Fruit fly (Drosophila melanogaster): ENCODE measurements around the gene CG6073.

The CG6073 gene

DNA sequence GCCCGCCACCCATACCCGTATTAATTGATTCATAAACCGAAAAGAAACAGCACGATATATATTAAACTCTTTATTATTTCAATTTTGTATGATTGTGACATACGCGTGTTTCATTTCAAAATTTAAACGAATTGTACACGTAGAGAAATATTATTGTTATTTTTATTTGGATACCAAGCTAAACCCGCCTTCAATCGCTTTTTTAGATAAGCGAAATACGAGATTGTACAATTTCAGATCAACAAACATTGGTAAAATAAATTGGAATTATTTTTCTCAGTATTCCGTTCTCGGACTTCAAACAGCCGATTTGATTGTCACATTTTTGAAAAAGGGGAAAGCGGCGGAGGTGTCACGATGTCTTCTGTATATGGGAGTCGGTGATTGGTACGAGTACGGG lies 46.4 kb upstream of the CG6073 start (continued):
- TF ChIP-seq Antp (GFP tag; optimal IDR thresholded peaks at IDR 0.05), result peak; percentile 32
- TF ChIP-seq klu (GFP tag; IDR thresholded peaks at IDR 0.05), result 0 out of 2 replicates have a peak, but pooled peaks have one; percentile 20
- no peak for TF ChIP-seq ac (GFP tag; optimal IDR thresholded peaks at IDR 0.05)
- TF ChIP-seq CG17359 (tag; optimal IDR thresholded peaks at IDR 0.05), result peak; percentile 28
- TF ChIP-seq lmd (GFP tag; IDR thresholded peaks at IDR 0.05), result peak; percentile 47; the same call in 1 of the 2 replicates
- TF ChIP-seq lola (GFP tag; optimal IDR thresholded peaks at IDR 0.05), result no peak
- TF ChIP-seq CG7357 (GFP tag; IDR thresholded peaks at IDR 0.05), result no peak
- peak; percentile 17 for TF ChIP-seq CG7786 (GFP tag; optimal IDR thresholded peaks at IDR 0.05)
- TF ChIP-seq CG17328 (GFP tag; IDR thresholded peaks at IDR 0.05), result peak; percentile 47; the same call in 1 of the 2 replicates
- TF ChIP-seq tio (GFP tag; optimal IDR thresholded peaks at IDR 0.05), result peak; percentile 52
- peak; percentile 28 for TF ChIP-seq D19A (tag; optimal IDR thresholded peaks at IDR 0.05)
- peak; percentile 39 for TF ChIP-seq gro (GFP tag; optimal IDR thresholded peaks at IDR 0.05)
- TF ChIP-seq CG13624 (GFP tag; optimal IDR thresholded peaks at IDR 0.05), result peak; percentile 10
- peak; percentile 73; the same call in 2 of the 3 replicates for TF ChIP-seq ci (GFP tag; IDR thresholded peaks at IDR 0.05)
- peak; percentile 3 for TF ChIP-seq org-1 (GFP tag; optimal IDR thresholded peaks at IDR 0.05)
- TF ChIP-seq row (GFP tag; IDR thresholded peaks at IDR 0.05), result peak; percentile 57
- TF ChIP-seq Nf-YA (GFP tag; IDR thresholded peaks at IDR 0.05), result 0 out of 2 replicates have a peak, but pooled peaks have one; percentile 30
- TF ChIP-seq Rfx (GFP tag; IDR thresholded peaks at IDR 0.05), result peak; percentile 66
- TF ChIP-seq Dip3 (GFP tag; optimal IDR thresholded peaks at IDR 0.05), result peak; percentile 22
- peak; percentile 19 for TF ChIP-seq CG10979 (tag; optimal IDR thresholded peaks at IDR 0.05)
- peak in 1 of 2 experiments; percentile 20 for TF ChIP-seq eve (GFP tag; optimal IDR thresholded peaks at IDR 0.05)
- 0 out of 2 replicates have a peak, but pooled peaks have one; percentile 60 for TF ChIP-seq Awh (GFP tag; IDR thresholded peaks at IDR 0.05)
- TF ChIP-seq mam (GFP tag; optimal IDR thresholded peaks at IDR 0.05), result peak; percentile 54
- TF ChIP-seq Camta (GFP tag; optimal IDR thresholded peaks at IDR 0.05), result peak; percentile 44
- TF ChIP-seq CG17361 (GFP tag; IDR thresholded peaks at IDR 0.05), result 0 out of 3 replicates have a peak, but pooled peaks have one; percentile 31
- TF ChIP-seq CG18599 (GFP tag; optimal IDR thresholded peaks at IDR 0.05), result peak; percentile 38
- no peak for TF ChIP-seq CG3726 (GFP tag; IDR thresholded peaks at IDR 0.05)
- peak; percentile 31 for TF ChIP-seq NfI (GFP tag; optimal IDR thresholded peaks at IDR 0.05)
- peak; percentile 48; the same call in 1 of the 3 replicates for TF ChIP-seq gce (GFP tag; IDR thresholded peaks at IDR 0.05)
- TF ChIP-seq CG1832 (GFP tag; optimal IDR thresholded peaks at IDR 0.05), result no peak
- peak; percentile 55 for TF ChIP-seq Ada2b (GFP tag; IDR thresholded peaks at IDR 0.05)
- no peak for TF ChIP-seq CG6813 (GFP tag; optimal IDR thresholded peaks at IDR 0.05)
- TF ChIP-seq trem (tag; optimal IDR thresholded peaks at IDR 0.05), result no peak
- 0 out of 2 replicates have a peak, but pooled peaks have one; percentile 39 for TF ChIP-seq sisA (GFP tag; IDR thresholded peaks at IDR 0.05)
- peak; percentile 27; the same call in 1 of the 3 replicates for TF ChIP-seq CG14050 (GFP tag; IDR thresholded peaks at IDR 0.05)
- no peak for TF ChIP-seq cad (GFP tag; optimal IDR thresholded peaks at IDR 0.05)
- no peak for TF ChIP-seq CG10431 (GFP tag; optimal IDR thresholded peaks at IDR 0.05)
- peak; percentile 47 for TF ChIP-seq nmo (GFP tag; optimal IDR thresholded peaks at IDR 0.05)
- TF ChIP-seq sens (GFP tag), result peak; percentile 86
- TF ChIP-seq pan (optimal IDR thresholded peaks at IDR 0.05), result no peak
- peak in 1 of 2 experiments; percentile 59 for TF ChIP-seq pan (GFP tag; optimal IDR thresholded peaks at IDR 0.05 in 1 of 2, IDR thresholded peaks at IDR 0.05 in 1 of 2)
- no peak for TF ChIP-seq CG30020 (tag; optimal IDR thresholded peaks at IDR 0.05)
- TF ChIP-seq ase (GFP tag; IDR thresholded peaks at IDR 0.05), result 0 out of 3 replicates have a peak, but pooled peaks have one; percentile 39
- TF ChIP-seq CG12071 (GFP tag; optimal IDR thresholded peaks at IDR 0.05), result peak; percentile 16
- peak in 1 of 2 experiments; percentile 66 for TF ChIP-seq Hr51 (GFP tag; optimal IDR thresholded peaks at IDR 0.05)
- peak; percentile 50 for TF ChIP-seq unpg (GFP tag; optimal IDR thresholded peaks at IDR 0.05)
- TF ChIP-seq cwo (GFP tag; optimal IDR thresholded peaks at IDR 0.05), result peak; percentile 50
- TF ChIP-seq lilli (GFP tag; optimal IDR thresholded peaks at IDR 0.05), result peak; percentile 41
- peak; percentile 55 for TF ChIP-seq CG30403 (GFP tag; optimal IDR thresholded peaks at IDR 0.05)
- no peak for TF ChIP-seq CG8290 (GFP tag; optimal IDR thresholded peaks at IDR 0.05)
- TF ChIP-seq CG8290 (tag; optimal IDR thresholded peaks at IDR 0.05), result peak in 1 of 2 experiments; percentile 42
- no peak for TF ChIP-seq CTCF (GFP tag; optimal IDR thresholded peaks at IDR 0.05)
